Fruit fly (Drosophila melanogaster) whole organism, embryonic: Measurements from ENCODE around the gene CG17283.

Source experiments
- Blimp-1 ChIP-seq: fragments of 200-800 bp; sonication (Bioruptor generic); optimal IDR thresholded peaks from 3 replicates; lab custom pipeline; 2018; ENCODE audit warnings: missing biosample characterization, missing genetic modification characterization, mild to moderate bottlenecking, moderate library complexity, missing genetic modification reagents
- BtbVII ChIP-seq: fragments of 200-800 bp; sonication (Bioruptor generic); optimal IDR thresholded peaks from 3 replicates; lab custom pipeline; 2017; ENCODE audit warnings: missing biosample characterization, mild to moderate bottlenecking, missing genetic modification characterization
- C15 ChIP-seq: fragments of 200-800 bp; sonication (Bioruptor generic); IDR thresholded peaks from 3 replicates; pipeline ENCODE4 v1.3.6; 2022; ENCODE audit warnings: missing biosample characterization, missing genetic modification characterization
- CG1024 ChIP-seq: fragments of 200-800 bp; sonication (Bioruptor generic); IDR thresholded peaks from 2 replicates; pipeline ENCODE4 v1.3.6; 2022; ENCODE audit warnings: missing biosample characterization, missing genetic modification characterization
- CG10321 ChIP-seq: fragments of 200-800 bp; sonication (Bioruptor generic); IDR thresholded peaks from 2 replicates; pipeline ENCODE4 v1.3.6; 2022; ENCODE audit warnings: missing biosample characterization, missing genetic modification characterization
- CG10959 ChIP-seq: fragments of 200-800 bp; sonication (Bioruptor generic); IDR thresholded peaks from 2 replicates; pipeline ENCODE4 v1.3.6; 2022; ENCODE audit warnings: missing biosample characterization, missing genetic modification characterization
- CG12219 ChIP-seq: fragments of 200-800 bp; sonication (Bioruptor generic); optimal IDR thresholded peaks from 3 replicates; lab custom pipeline; 2018; ENCODE audit warnings: missing biosample characterization, mild to moderate bottlenecking, missing genetic modification characterization
- CG13296 ChIP-seq: fragments of 200-800 bp; sonication (Bioruptor generic); optimal IDR thresholded peaks from 3 replicates; lab custom pipeline; 2018; ENCODE audit warnings: missing biosample characterization, mild to moderate bottlenecking, missing genetic modification characterization
- CG13424 ChIP-seq: fragments of 200-800 bp; sonication (Bioruptor generic); optimal IDR thresholded peaks from 2 replicates; lab custom pipeline; 2019; ENCODE audit warnings: missing biosample characterization, mild to moderate bottlenecking, missing genetic modification characterization, moderate library complexity
- CG15011 ChIP-seq: fragments of 200-800 bp; sonication (Bioruptor generic); optimal IDR thresholded peaks from 3 replicates; lab custom pipeline; 2018; ENCODE audit warnings: missing biosample characterization, mild to moderate bottlenecking, missing genetic modification characterization
- CG15514 ChIP-seq: fragments of 200-800 bp; sonication (Bioruptor generic); optimal IDR thresholded peaks from 3 replicates; lab custom pipeline; 2017; ENCODE audit warnings: missing biosample characterization, missing genetic modification characterization, mild to moderate bottlenecking, moderate library complexity, missing genetic modification reagents
- CG2202 ChIP-seq: fragments of 200-800 bp; sonication (Bioruptor generic); optimal IDR thresholded peaks from 2 replicates; lab custom pipeline; 2018; ENCODE audit warnings: missing biosample characterization, mild to moderate bottlenecking, missing genetic modification characterization
- CG2678 ChIP-seq: fragments of 200-800 bp; sonication (Bioruptor generic); optimal IDR thresholded peaks from 3 replicates; lab custom pipeline; 2019; ENCODE audit warnings: missing biosample characterization, mild to moderate bottlenecking, missing genetic modification characterization, moderate library complexity
- CG3995 ChIP-seq: fragments of 200-800 bp; sonication (Bioruptor generic); optimal IDR thresholded peaks from 3 replicates; lab custom pipeline; 2016; ENCODE audit warnings: missing biosample characterization, missing genetic modification characterization
- CG4424 ChIP-seq: fragments of 200-800 bp; sonication (Bioruptor generic); optimal IDR thresholded peaks from 3 replicates; lab custom pipeline; 2016; ENCODE audit warnings: missing biosample characterization, missing genetic modification characterization
- CG4854 ChIP-seq: fragments of 200-800 bp; sonication (Bioruptor generic); optimal IDR thresholded peaks from 2 replicates; lab custom pipeline; 2016; ENCODE audit warnings: missing biosample characterization, missing genetic modification characterization, inconsistent platforms
- CG6254 ChIP-seq: fragments of 200-800 bp; sonication (Bioruptor generic); optimal IDR thresholded peaks from 3 replicates; lab custom pipeline; 2017; ENCODE audit warnings: mild to moderate bottlenecking, missing biosample characterization, missing genetic modification reagents, missing genetic modification characterization
- CG6791 ChIP-seq: fragments of 200-800 bp; sonication (Bioruptor generic); IDR thresholded peaks from 3 replicates; pipeline ENCODE4 v1.3.6; 2022; ENCODE audit warnings: missing biosample characterization, missing genetic modification characterization; ENCODE audit not compliant: partially characterized antibody
- Camta ChIP-seq: fragments of 200-800 bp; sonication (Bioruptor generic); optimal IDR thresholded peaks from 2 replicates; lab custom pipeline; 2016; ENCODE audit warnings: missing biosample characterization, missing genetic modification characterization
- Chrac-16 ChIP-seq: fragments of 200-800 bp; sonication (Bioruptor generic); optimal IDR thresholded peaks from 3 replicates; lab custom pipeline; 2016; ENCODE audit warnings: missing biosample characterization, missing genetic modification characterization
- Drgx ChIP-seq: fragments of 200-800 bp; sonication (Bioruptor generic); IDR thresholded peaks from 2 replicates; pipeline ENCODE4 v1.3.6; 2022; ENCODE audit warnings: missing biosample characterization, missing genetic modification characterization
- E2f2 ChIP-seq: fragments of 200-800 bp; sonication (Bioruptor generic); IDR thresholded peaks from 2 replicates; pipeline ENCODE4 v1.3.6; 2022; ENCODE audit warnings: missing biosample characterization, missing genetic modification characterization
- Fer1 ChIP-seq: fragments of 200-800 bp; sonication (Bioruptor generic); optimal IDR thresholded peaks from 2 replicates; lab custom pipeline; 2017; ENCODE audit warnings: missing biosample characterization, mild to moderate bottlenecking, missing genetic modification characterization
- Fer2 ChIP-seq: fragments of 200-800 bp; sonication (Bioruptor generic); optimal IDR thresholded peaks from 2 replicates; lab custom pipeline; 2018; ENCODE audit warnings: missing biosample characterization, mild to moderate bottlenecking, missing genetic modification characterization, moderate library complexity
- Gsc ChIP-seq: fragments of 200-800 bp; sonication (Bioruptor generic); IDR thresholded peaks from 2 replicates; pipeline ENCODE4 v1.3.6; 2022; ENCODE audit warnings: missing biosample characterization, missing genetic modification characterization
- HmgD ChIP-seq: fragments of 200-800 bp; sonication (Bioruptor generic); optimal IDR thresholded peaks from 3 replicates; lab custom pipeline; 2016; ENCODE audit warnings: missing biosample characterization, missing genetic modification characterization
- Hr3 ChIP-seq: fragments of 200-800 bp; sonication (Bioruptor generic); optimal IDR thresholded peaks from 3 replicates; lab custom pipeline; 2016; ENCODE audit warnings: missing biosample characterization, missing genetic modification characterization
- Lpt ChIP-seq: fragments of >200 bp; optimal IDR thresholded peaks from 2 replicates; lab custom pipeline; 2018; ENCODE audit warnings: missing biosample characterization, missing genetic modification characterization
- Mes4 ChIP-seq: fragments of 200-800 bp; sonication (Bioruptor generic); optimal IDR thresholded peaks from 2 replicates; lab custom pipeline; 2016; ENCODE audit warnings: missing biosample characterization, missing genetic modification characterization
- Myb ChIP-seq: fragments of 200-800 bp; sonication (Bioruptor generic); optimal IDR thresholded peaks from 2 replicates; lab custom pipeline; 2016; ENCODE audit warnings: missing biosample characterization, missing genetic modification characterization
- Neu2 ChIP-seq: fragments of 200-800 bp; sonication (Bioruptor generic); optimal IDR thresholded peaks from 3 replicates; lab custom pipeline; 2016; ENCODE audit warnings: missing biosample characterization, missing genetic modification characterization, borderline replicate concordance
- Opbp ChIP-seq: fragments of 200-800 bp; sonication (Bioruptor generic); IDR thresholded peaks from 3 replicates; pipeline ENCODE4 v1.3.6; 2022; ENCODE audit warnings: missing biosample characterization, missing genetic modification characterization; ENCODE audit not compliant: partially characterized antibody
- Sry-β ChIP-seq: fragments of 200-800 bp; sonication (Bioruptor generic); optimal IDR thresholded peaks from 2 replicates; lab custom pipeline; 2018; ENCODE audit warnings: missing biosample characterization, mild to moderate bottlenecking, missing genetic modification characterization, moderate library complexity
- TFAM ChIP-seq: fragments of 200-800 bp; sonication (Bioruptor generic); optimal IDR thresholded peaks from 2 replicates; lab custom pipeline; 2017; ENCODE audit warnings: missing biosample characterization, missing genetic modification characterization, inconsistent platforms
- Xbp1 ChIP-seq: fragments of 200-800 bp; sonication (Bioruptor generic); optimal IDR thresholded peaks from 3 replicates; lab custom pipeline; 2016; ENCODE audit warnings: missing biosample characterization, mild to moderate bottlenecking, missing genetic modification characterization
- ato ChIP-seq: fragments of 200-800 bp; sonication (Bioruptor generic); IDR thresholded peaks from 2 replicates; pipeline ENCODE4 v1.3.6; 2022; ENCODE audit warnings: missing biosample characterization, missing genetic modification characterization; ENCODE audit not compliant: partially characterized antibody
- ci ChIP-seq: fragments of 200-800 bp; sonication (Bioruptor generic); IDR thresholded peaks from 3 replicates; pipeline ENCODE4 v1.3.6; 2022; ENCODE audit warnings: missing biosample characterization, missing genetic modification characterization
- corto ChIP-seq: fragments of 200-800 bp; sonication (Bioruptor generic); optimal IDR thresholded peaks from 2 replicates; lab custom pipeline; 2016; ENCODE audit warnings: missing biosample characterization, mild to moderate bottlenecking, missing genetic modification characterization, moderate library complexity
- fru ChIP-seq: fragments of >200 bp; optimal IDR thresholded peaks from 2 replicates; lab custom pipeline; 2017
- gem ChIP-seq: fragments of 200-800 bp; sonication (Bioruptor generic); optimal IDR thresholded peaks from 2 replicates; lab custom pipeline; 2019; ENCODE audit warnings: missing biosample characterization, mild to moderate bottlenecking, missing genetic modification characterization, moderate library complexity
- gt ChIP-seq: fragments of 200-800 bp; sonication (Bioruptor generic); IDR thresholded peaks from 2 replicates; pipeline ENCODE4 v1.3.6; 2022; ENCODE audit warnings: missing biosample characterization, missing genetic modification characterization
- knrl ChIP-seq: fragments of 200-800 bp; sonication (Bioruptor generic); IDR thresholded peaks from 3 replicates; pipeline ENCODE4 v1.3.6; 2022; ENCODE audit warnings: missing biosample characterization, missing genetic modification characterization; ENCODE audit not compliant: partially characterized antibody
- lbe ChIP-seq: fragments of 200-800 bp; sonication (Bioruptor generic); optimal IDR thresholded peaks from 2 replicates; lab custom pipeline; 2016; ENCODE audit warnings: missing biosample characterization, mild to moderate bottlenecking, missing genetic modification characterization
- lmd ChIP-seq: fragments of 200-800 bp; sonication (Bioruptor generic); IDR thresholded peaks from 2 replicates; pipeline ENCODE4 v1.3.6; 2022; ENCODE audit warnings: missing biosample characterization, missing genetic modification characterization
- phol ChIP-seq: fragments of 200-800 bp; sonication (Bioruptor generic); optimal IDR thresholded peaks from 3 replicates; lab custom pipeline; 2018; ENCODE audit warnings: missing biosample characterization, mild to moderate bottlenecking, missing genetic modification characterization, moderate library complexity
- sc ChIP-seq, 3 experiments: fragments of >200 bp in 2 of 3; fragments of 200-800 bp in 1 of 3; sonication (Bioruptor generic) in 1 of 3; optimal IDR thresholded peaks; 2 replicates in 2 of 3; 3 replicates in 1 of 3; lab custom pipeline; 2017; ENCODE audit warnings: mild to moderate bottlenecking in 1 of 3, missing biosample characterization in 1 of 3, missing genetic modification characterization in 1 of 3, missing genetic modification reagents in 1 of 3
- sens-2 ChIP-seq: fragments of 200-800 bp; sonication (Bioruptor generic); IDR thresholded peaks from 2 replicates; pipeline ENCODE4 v1.3.6; 2022; ENCODE audit warnings: missing biosample characterization, missing genetic modification characterization
- sima ChIP-seq: fragments of 200-800 bp; sonication (Bioruptor generic); optimal IDR thresholded peaks from 2 replicates; lab custom pipeline; 2016; ENCODE audit warnings: missing biosample characterization, missing genetic modification characterization
- ssp ChIP-seq: fragments of 200-800 bp; sonication (Bioruptor generic); IDR thresholded peaks from 2 replicates; pipeline ENCODE4 v1.3.6; 2022; ENCODE audit warnings: missing biosample characterization, missing genetic modification characterization
- wor ChIP-seq: fragments of 200-800 bp; sonication (Bioruptor generic); IDR thresholded peaks from 2 replicates; pipeline ENCODE4 v1.3.6; 2022; ENCODE audit warnings: missing biosample characterization, missing genetic modification characterization
- zfh2 ChIP-seq: fragments of 200-800 bp; sonication (Bioruptor generic); optimal IDR thresholded peaks from 2 replicates; lab custom pipeline; 2016; ENCODE audit warnings: missing biosample characterization, missing genetic modification characterization

Gene CG17283

dm6 chr3R:17402434-17402833 lies 5.2 kb upstream of the CG17283 start, which contains the start of gene Sur-8 (continued):
- TF ChIP-seq Blimp-1 (GFP tag; lab: Kevin White, UChicago) (peak; percentile 31), Neu2 (GFP tag; lab: Kevin White, UChicago) (no peak), CG12219 (GFP tag; lab: Kevin White, UChicago) (peak; percentile 43), CG2202 (tag; lab: Kevin White, UChicago) (no peak), CG13424 (peak; percentile 0), lbe (GFP tag; lab: Kevin White, UChicago) (no peak), sens-2 (no peak), ato (no peak), ssp (GFP tag; lab: Robert Waterston, UW) (peak; percentile 53; the same call in 1 of the 2 replicates), fru (lab: Kevin White, UChicago) (no peak), CG1024 (GFP tag; lab: Robert Waterston, UW) (peak; percentile 80), Lpt (no peak), lmd (peak; percentile 76), CG15011 (no peak), ci (peak; percentile 86), Mes4 (GFP tag; lab: Kevin White, UChicago) (peak; percentile 36), gt (no peak), CG10959 (GFP tag; lab: Robert Waterston, UW) (peak; percentile 29; the same call in 1 of the 2 replicates), Hr3 (GFP tag; lab: Kevin White, UChicago) (peak; percentile 63), zfh2 (peak; percentile 13), Myb (GFP tag; lab: Kevin White, UChicago) (peak; percentile 60), CG6791 (GFP tag; lab: Robert Waterston, UW) (0 out of 3 replicates have a peak, but pooled peaks have one; percentile 29), TFAM (GFP tag; lab: Kevin White, UChicago) (no peak), Fer1 (GFP tag; lab: Kevin White, UChicago) (no peak), Sry-β (GFP tag; lab: Kevin White, UChicago) (no peak), gem (tag; lab: Kevin White, UChicago) (peak; percentile 56), CG10321 (GFP tag; lab: Robert Waterston, UW) (no peak), Gsc (GFP tag; lab: Robert Waterston, UW) (no peak), Fer2 (tag; lab: Kevin White, UChicago) (no peak), CG4424 (GFP tag; lab: Kevin White, UChicago) (peak; percentile 58), sc (optimal IDR thresholded peaks at IDR 0.05; lab: Kevin White, UChicago) (no peak), sc (GFP tag; optimal IDR thresholded peaks at IDR 0.05; lab: Kevin White, UChicago) (no peak), phol (tag; lab: Kevin White, UChicago) (no peak), BtbVII (peak; percentile 25), knrl (GFP tag; lab: Robert Waterston, UW) (peak; percentile 42; the same call in 2 of the 3 replicates), Opbp (GFP tag; lab: Robert Waterston, UW) (peak; percentile 50; the same call in 2 of the 3 replicates), CG15514 (GFP tag; lab: Kevin White, UChicago) (peak; percentile 75), CG2678 (peak; percentile 48), C15 (GFP tag; lab: Robert Waterston, UW) (no peak), CG13296 (GFP tag; lab: Kevin White, UChicago) (no peak), CG6254 (GFP tag; lab: Kevin White, UChicago) (no peak), CG3995 (peak; percentile 35), wor (peak; percentile 29), CG4854 (peak; percentile 36), Drgx (no peak), E2f2 (GFP tag; lab: Robert Waterston, UW) (peak; percentile 49; the same call in 1 of the 2 replicates), Chrac-16 (GFP tag; lab: Kevin White, UChicago) (peak; percentile 73), corto (GFP tag; lab: Kevin White, UChicago) (no peak), sima (GFP tag; lab: Kevin White, UChicago) (no peak), Camta (GFP tag; lab: Kevin White, UChicago) (peak; percentile 45), Xbp1 (GFP tag; lab: Kevin White, UChicago) (peak; percentile 85), HmgD (GFP tag; lab: Kevin White, UChicago) (peak; percentile 46)
